Fruit fly (Drosophila melanogaster) whole organism, embryonic: ENCODE results near the gene Tango2.

ENCODE experiments used
- ATbp ChIP-seq: fragments of 200-800 bp; sonication (Bioruptor generic); optimal IDR thresholded peaks from 2 replicates; lab custom pipeline; 2017; ENCODE audit warnings: missing biosample characterization, mild to moderate bottlenecking, missing genetic modification characterization, missing genetic modification reagents
- Asciz ChIP-seq: fragments of 200-800 bp; sonication (Bioruptor generic); optimal IDR thresholded peaks from 2 replicates; lab custom pipeline; 2017; ENCODE audit warnings: missing biosample characterization, mild to moderate bottlenecking, missing genetic modification characterization, missing genetic modification reagents
- Awh ChIP-seq: fragments of 200-800 bp; sonication (Bioruptor generic); IDR thresholded peaks from 2 replicates; pipeline ENCODE4, ENCODE4 v1.3.6; 2022; ENCODE audit warnings: missing biosample characterization, missing genetic modification characterization
- BtbVII ChIP-seq: fragments of 200-800 bp; sonication (Bioruptor generic); optimal IDR thresholded peaks from 3 replicates; lab custom pipeline; 2017; ENCODE audit warnings: missing biosample characterization, mild to moderate bottlenecking, missing genetic modification characterization
- CG12659 ChIP-seq: fragments of 200-800 bp; sonication (Bioruptor generic); optimal IDR thresholded peaks from 3 replicates; lab custom pipeline; 2017; ENCODE audit warnings: mild to moderate bottlenecking, missing biosample characterization, missing genetic modification reagents, missing genetic modification characterization
- CG12769 ChIP-seq: fragments of 200-800 bp; sonication (Bioruptor generic); optimal IDR thresholded peaks from 2 replicates; lab custom pipeline; 2019; ENCODE audit warnings: missing biosample characterization, mild to moderate bottlenecking, missing genetic modification characterization, moderate library complexity
- CG13296 ChIP-seq: fragments of 200-800 bp; sonication (Bioruptor generic); optimal IDR thresholded peaks from 3 replicates; lab custom pipeline; 2018; ENCODE audit warnings: missing biosample characterization, mild to moderate bottlenecking, missing genetic modification characterization
- CG13424 ChIP-seq: fragments of 200-800 bp; sonication (Bioruptor generic); optimal IDR thresholded peaks from 2 replicates; lab custom pipeline; 2019; ENCODE audit warnings: missing biosample characterization, mild to moderate bottlenecking, missing genetic modification characterization, moderate library complexity
- CG15514 ChIP-seq: fragments of 200-800 bp; sonication (Bioruptor generic); optimal IDR thresholded peaks from 3 replicates; lab custom pipeline; 2017; ENCODE audit warnings: missing biosample characterization, missing genetic modification characterization, mild to moderate bottlenecking, moderate library complexity, missing genetic modification reagents
- CG17359 ChIP-seq: fragments of 200-800 bp; sonication (Bioruptor generic); optimal IDR thresholded peaks from 3 replicates; lab custom pipeline; 2018; ENCODE audit warnings: missing biosample characterization, mild to moderate bottlenecking, missing genetic modification characterization, moderate library complexity
- CG18599 ChIP-seq: fragments of 200-800 bp; sonication (Bioruptor generic); optimal IDR thresholded peaks from 3 replicates; lab custom pipeline; 2017; ENCODE audit warnings: missing biosample characterization, missing genetic modification characterization, mild to moderate bottlenecking, moderate library complexity, missing genetic modification reagents
- CG2678 ChIP-seq: fragments of 200-800 bp; sonication (Bioruptor generic); optimal IDR thresholded peaks from 3 replicates; lab custom pipeline; 2019; ENCODE audit warnings: missing biosample characterization, mild to moderate bottlenecking, missing genetic modification characterization, moderate library complexity
- CG3281 ChIP-seq: fragments of 200-800 bp; sonication (Bioruptor generic); optimal IDR thresholded peaks from 3 replicates; lab custom pipeline; 2017; ENCODE audit warnings: missing biosample characterization, mild to moderate bottlenecking, missing genetic modification characterization
- CG3407 ChIP-seq: fragments of 200-800 bp; sonication (Bioruptor generic); optimal IDR thresholded peaks from 2 replicates; lab custom pipeline; 2018; ENCODE audit warnings: missing biosample characterization, mild to moderate bottlenecking, missing genetic modification characterization
- CG4328 ChIP-seq: fragments of 200-800 bp; sonication (Bioruptor generic); optimal IDR thresholded peaks from 3 replicates; lab custom pipeline; 2017; ENCODE audit warnings: missing biosample characterization, missing genetic modification reagents, missing genetic modification characterization
- CG4707 ChIP-seq: fragments of 200-800 bp; sonication (Bioruptor generic); optimal IDR thresholded peaks from 2 replicates; lab custom pipeline; 2018; ENCODE audit warnings: missing biosample characterization, mild to moderate bottlenecking, missing genetic modification characterization, moderate library complexity
- CG5245 ChIP-seq: fragments of 200-800 bp; sonication (Bioruptor generic); optimal IDR thresholded peaks from 3 replicates; lab custom pipeline; 2016; ENCODE audit warnings: missing biosample characterization, missing genetic modification characterization
- CG6813 ChIP-seq: fragments of 200-800 bp; sonication (Bioruptor generic); optimal IDR thresholded peaks from 2 replicates; lab custom pipeline; 2017; ENCODE audit warnings: missing biosample characterization, missing genetic modification characterization, mild to moderate bottlenecking, moderate library complexity, missing genetic modification reagents
- CG8290 ChIP-seq, 3 experiments: fragments of 200-800 bp; sonication (Bioruptor generic); optimal IDR thresholded peaks; 2 replicates each; lab custom pipeline; 2016 to 2019; ENCODE audit warnings: missing biosample characterization in 3 of 3, missing genetic modification characterization in 3 of 3, mild to moderate bottlenecking in 2 of 3, moderate library complexity in 1 of 3
- Fer1 ChIP-seq: fragments of 200-800 bp; sonication (Bioruptor generic); optimal IDR thresholded peaks from 2 replicates; lab custom pipeline; 2017; ENCODE audit warnings: missing biosample characterization, mild to moderate bottlenecking, missing genetic modification characterization
- Fer3 ChIP-seq: fragments of 200-800 bp; sonication (Bioruptor generic); optimal IDR thresholded peaks from 2 replicates; lab custom pipeline; 2018; ENCODE audit warnings: missing biosample characterization, mild to moderate bottlenecking, missing genetic modification characterization, moderate library complexity
- HHEX ChIP-seq: fragments of 200-800 bp; sonication (Bioruptor generic); optimal IDR thresholded peaks from 3 replicates; lab custom pipeline; 2017; ENCODE audit warnings: missing biosample characterization, mild to moderate bottlenecking, missing genetic modification characterization, missing genetic modification reagents
- HLHmδ ChIP-seq: fragments of 200-800 bp; sonication (Bioruptor generic); optimal IDR thresholded peaks from 2 replicates; lab custom pipeline; 2018; ENCODE audit warnings: missing biosample characterization, mild to moderate bottlenecking, missing genetic modification characterization, moderate library complexity
- Med ChIP-seq: fragments of 200-800 bp; sonication (Bioruptor generic); peaks from one replicate; lab custom pipeline; 2016; ENCODE audit warnings: missing biosample characterization, missing genetic modification characterization, mild to moderate bottlenecking, inconsistent platforms, moderate library complexity
- Meics ChIP-seq: fragments of 200-800 bp; sonication (Bioruptor generic); optimal IDR thresholded peaks from 2 replicates; lab custom pipeline; 2017; ENCODE audit warnings: missing biosample characterization, mild to moderate bottlenecking, missing genetic modification characterization
- Pdp1 ChIP-seq, 2 experiments: fragments of 200-800 bp; sonication (Bioruptor generic); optimal IDR thresholded peaks; 3 replicates each; lab custom pipeline; 2016; ENCODE audit warnings: missing biosample characterization in 2 of 2, missing genetic modification characterization in 2 of 2, mild to moderate bottlenecking in 1 of 2, moderate library complexity in 1 of 2
- Sox100B ChIP-seq: fragments of 200-800 bp; sonication (Bioruptor generic); optimal IDR thresholded peaks from 3 replicates; lab custom pipeline; 2018; ENCODE audit warnings: missing biosample characterization, mild to moderate bottlenecking, missing genetic modification characterization
- bab2 ChIP-seq: fragments of 200-800 bp; sonication (Bioruptor generic); optimal IDR thresholded peaks from 2 replicates; lab custom pipeline; 2016; ENCODE audit warnings: missing biosample characterization, missing genetic modification characterization
- bsh ChIP-seq, 2 experiments: fragments of 200-800 bp; sonication (Bioruptor generic); optimal IDR thresholded peaks; 2 replicates each; lab custom pipeline; 2017 to 2018; ENCODE audit warnings: mild to moderate bottlenecking in 2 of 2, missing biosample characterization in 2 of 2, missing genetic modification characterization in 2 of 2, moderate library complexity in 1 of 2
- cwo ChIP-seq: fragments of 200-800 bp; sonication (Bioruptor generic); optimal IDR thresholded peaks from 3 replicates; lab custom pipeline; 2017; ENCODE audit warnings: missing biosample characterization, missing genetic modification characterization, mild to moderate bottlenecking, moderate library complexity, missing genetic modification reagents
- dysf ChIP-seq: fragments of 200-800 bp; sonication (Bioruptor generic); IDR thresholded peaks from 3 replicates; pipeline ENCODE4 v1.3.6; 2022; ENCODE audit warnings: missing biosample characterization, missing genetic modification characterization
- ewg ChIP-seq: fragments of 200-800 bp; sonication (Bioruptor generic); optimal IDR thresholded peaks from 3 replicates; lab custom pipeline; 2017; ENCODE audit warnings: mild to moderate bottlenecking, missing biosample characterization, missing genetic modification reagents, missing genetic modification characterization
- fd3F ChIP-seq: fragments of 200-800 bp; sonication (Bioruptor generic); optimal IDR thresholded peaks from 2 replicates; lab custom pipeline; 2018; ENCODE audit warnings: missing biosample characterization, mild to moderate bottlenecking, missing genetic modification characterization, moderate library complexity
- lab ChIP-seq: fragments of 200-800 bp; sonication (Bioruptor generic); optimal IDR thresholded peaks from 3 replicates; lab custom pipeline; 2017; ENCODE audit warnings: missing biosample characterization, missing genetic modification characterization, mild to moderate bottlenecking, moderate library complexity, missing genetic modification reagents
- mirr ChIP-seq: fragments of 200-800 bp; sonication (Bioruptor generic); optimal IDR thresholded peaks from 3 replicates; lab custom pipeline; 2018; ENCODE audit warnings: missing biosample characterization, mild to moderate bottlenecking, missing genetic modification characterization
- pho ChIP-seq: fragments of 200-800 bp; sonication (Bioruptor generic); optimal IDR thresholded peaks from 2 replicates; lab custom pipeline; 2016; ENCODE audit warnings: missing biosample characterization, missing genetic modification characterization
- pnt ChIP-seq: fragments of 200-800 bp; sonication (Bioruptor generic); optimal IDR thresholded peaks from 3 replicates; lab custom pipeline; 2016; ENCODE audit warnings: missing biosample characterization, missing genetic modification characterization
- psq ChIP-seq: fragments of 200-800 bp; sonication (Bioruptor generic); optimal IDR thresholded peaks from 2 replicates; lab custom pipeline; 2017; ENCODE audit warnings: missing biosample characterization, missing genetic modification characterization
- sens ChIP-seq: fragments of 200-800 bp; sonication (Bioruptor generic); peaks from one replicate; lab custom pipeline; 2016; ENCODE audit warnings: missing biosample characterization, missing genetic modification characterization
- sqz ChIP-seq: fragments of 200-800 bp; sonication (Bioruptor generic); optimal IDR thresholded peaks from 3 replicates; lab custom pipeline; 2018; ENCODE audit warnings: missing biosample characterization, mild to moderate bottlenecking, missing genetic modification characterization
- wek ChIP-seq: fragments of 200-800 bp; sonication (Bioruptor generic); optimal IDR thresholded peaks from 3 replicates; lab custom pipeline; 2018; ENCODE audit warnings: missing biosample characterization, mild to moderate bottlenecking, missing genetic modification characterization, moderate library complexity
- zen2 ChIP-seq: fragments of 200-800 bp; sonication (Bioruptor generic); IDR thresholded peaks from 3 replicates; pipeline ENCODE4 v1.3.6; 2022; ENCODE audit warnings: missing biosample characterization, missing genetic modification characterization; ENCODE audit not compliant: partially characterized antibody
- zf30C ChIP-seq: fragments of 200-800 bp; sonication (Bioruptor generic); optimal IDR thresholded peaks from 3 replicates; lab custom pipeline; 2018; ENCODE audit warnings: missing biosample characterization, mild to moderate bottlenecking, missing genetic modification characterization

Gene Tango2

dm6 chrX:13570255-13570654, 46.5 kb upstream of the Tango2 start (continued):
- TF ChIP-seq zen2 (GFP tag; lab: Robert Waterston, UW) (no peak), CG2678 (tag; lab: Kevin White, UChicago) (peak; percentile 38), Fer3 (tag; lab: Kevin White, UChicago) (peak; percentile 29), BtbVII (GFP tag; lab: Kevin White, UChicago) (peak; percentile 32), CG5245 (GFP tag; lab: Kevin White, UChicago) (no peak), bab2 (no peak), CG6813 (GFP tag; lab: Kevin White, UChicago) (peak; percentile 58), pnt (GFP tag; lab: Kevin White, UChicago) (no peak), CG17359 (peak; percentile 44), CG3281 (GFP tag; lab: Kevin White, UChicago) (peak; percentile 22), fd3F (peak; percentile 10), Sox100B (GFP tag; lab: Kevin White, UChicago) (peak; percentile 10), CG12659 (GFP tag; lab: Kevin White, UChicago) (peak; percentile 1), CG15514 (peak; percentile 34), Med (GFP tag; lab: Kevin White, UChicago) (peak; percentile 68), Pdp1 (GFP tag; optimal IDR thresholded peaks at IDR 0.05; lab: Kevin White, UChicago) (peak in 1 of 2 experiments; percentile 37), CG12769 (tag; lab: Kevin White, UChicago) (peak; percentile 48), pho (GFP tag; lab: Kevin White, UChicago) (no peak), HHEX (GFP tag; lab: Kevin White, UChicago) (peak; percentile 33), Fer1 (GFP tag; lab: Kevin White, UChicago) (peak; percentile 39), HLHmδ (GFP tag; lab: Kevin White, UChicago) (peak; percentile 29), zf30C (GFP tag; lab: Kevin White, UChicago) (no peak), CG13296 (GFP tag; lab: Kevin White, UChicago) (peak; percentile 22), Asciz (GFP tag; lab: Kevin White, UChicago) (peak; percentile 14), mirr (peak; percentile 1), CG8290 (GFP tag; optimal IDR thresholded peaks at IDR 0.05; lab: Kevin White, UChicago) (no peak), CG8290 (tag; optimal IDR thresholded peaks at IDR 0.05; lab: Kevin White, UChicago) (peak in 1 of 2 experiments; percentile 63), psq (GFP tag; lab: Kevin White, UChicago) (no peak), dysf (GFP tag; lab: Robert Waterston, UW) (0 out of 3 replicates have a peak, but pooled peaks have one; percentile 28), cwo (peak; percentile 9), bsh (GFP tag; optimal IDR thresholded peaks at IDR 0.05; lab: Kevin White, UChicago) (peak in 1 of 2 experiments; percentile 32), CG4328 (GFP tag; lab: Kevin White, UChicago) (peak; percentile 39), ATbp (GFP tag; lab: Kevin White, UChicago) (peak; percentile 70), sqz (GFP tag; lab: Kevin White, UChicago) (peak; percentile 20), Awh (GFP tag; lab: Robert Waterston, UW) (peak; percentile 66; the same call in 1 of the 2 replicates), Meics (GFP tag; lab: Kevin White, UChicago) (peak; percentile 14), CG3407 (GFP tag; lab: Kevin White, UChicago) (peak; percentile 0), CG4707 (GFP tag; lab: Kevin White, UChicago) (peak; percentile 21), CG18599 (GFP tag; lab: Kevin White, UChicago) (peak; percentile 61), lab (peak; percentile 56), CG13424 (tag; lab: Kevin White, UChicago) (peak; percentile 15), wek (GFP tag; lab: Kevin White, UChicago) (peak; percentile 30), sens (GFP tag; lab: Kevin White, UChicago) (peak; percentile 75), ewg (GFP tag; lab: Kevin White, UChicago) (no peak)
- TF ChIP-seq, all 482 proteins: peak for 62
